Worm (Caenorhabditis elegans) whole organism, L1 larva: Measurements from ENCODE around the gene F54C9.7.

Experiments used
- ets-5 ChIP-seq: fragments of 200-800 bp; sonication (Bioruptor generic); IDR thresholded peaks from 2 replicates; pipeline ENCODE4 v1.3.6; 2022; ENCODE audit warnings: missing genetic modification characterization, missing compliant biosample characterization
- lin-39 ChIP-seq: fragments of 150-350 bp; optimal IDR thresholded peaks from 2 replicates; lab custom pipeline; 2014; ENCODE audit warnings: missing biosample characterization, missing genetic modification reagents, missing genetic modification characterization
- nhr-12 ChIP-seq: sonication (generic microtip); optimal IDR thresholded peaks from 2 replicates; lab custom pipeline; 2017; ENCODE audit warnings: missing biosample characterization, missing genetic modification characterization
- nhr-28 ChIP-seq: fragments of 150-350 bp; optimal IDR thresholded peaks from 2 replicates; lab custom pipeline; 2014; ENCODE audit warnings: missing biosample characterization, missing genetic modification characterization
- rnt-1 ChIP-seq: sonication (generic microtip); optimal IDR thresholded peaks from 2 replicates; lab custom pipeline; 2016; ENCODE audit warnings: mild to moderate bottlenecking, missing genetic modification characterization, moderate library complexity, missing compliant biosample characterization
- ztf-11 ChIP-seq, 2 experiments: sonication (generic microtip); optimal IDR thresholded peaks; 2 replicates each; lab custom pipeline; 2016 to 2017; ENCODE audit warnings: missing genetic modification characterization in 2 of 2, missing biosample characterization in 1 of 2, missing compliant biosample characterization in 1 of 2

- no peak for TF ChIP-seq lin-39 (tag; lab: Kevin White, UChicago)
- no peak for TF ChIP-seq nhr-12
- peak; percentile 4 for TF ChIP-seq rnt-1 (tag; lab: Kevin White, UChicago)
- TF ChIP-seq nhr-28 = no peak
- TF ChIP-seq ztf-11 (tag; optimal IDR thresholded peaks at IDR 0.05; lab: Kevin White, UChicago) = no peak
- TF ChIP-seq ets-5 (GFP tag; lab: Robert Waterston, UW) = no peak
Measured at ce11 chrII:8525133-8525736, 47.9 kb upstream of the F54C9.7 start, which contains the start of the genes prp-9 and mrps-18B.
